Worm (Caenorhabditis elegans): Measurements from ENCODE around the gene klp-17.

klp-17 gene

ce11 chrII:11433942-11434341 lies 33.5 kb downstream of the klp-17 start, which contains the start of gene C05D12.5:
C05D12.5 (plus strand) TSS chrII:11434242.
- TF ChIP-seq sem-2 (GFP tag; optimal IDR thresholded peaks at IDR 0.05) (no peak), ceh-39 (tag; optimal IDR thresholded peaks at IDR 0.05) (no peak), bed-3 (GFP tag; optimal IDR thresholded peaks at IDR 0.05) (no peak), ceh-83 (GFP tag; optimal IDR thresholded peaks at IDR 0.05) (no peak), flh-1 (GFP tag; optimal IDR thresholded peaks at IDR 0.05) (no peak), ztf-11 (tag; optimal IDR thresholded peaks at IDR 0.05) (no peak), nhr-28 (tag; optimal IDR thresholded peaks at IDR 0.05) (no peak), elt-1 (tag; optimal IDR thresholded peaks at IDR 0.05; ENCODE audit: borderline replicate concordance, insufficient read depth) (no peak), M03D4.4 (tag; optimal IDR thresholded peaks at IDR 0.05) (no peak), blmp-1 (tag; optimal IDR thresholded peaks at IDR 0.05) (no peak), tbx-8 (GFP tag; optimal IDR thresholded peaks at IDR 0.05) (no peak), nhr-237 (tag; optimal IDR thresholded peaks at IDR 0.05) (no peak), nhr-2 (tag; optimal IDR thresholded peaks at IDR 0.05) (no peak), mep-1 (tag; optimal IDR thresholded peaks at IDR 0.05) (no peak), mls-2 (tag; optimal IDR thresholded peaks at IDR 0.05) (no peak)

DNA sequence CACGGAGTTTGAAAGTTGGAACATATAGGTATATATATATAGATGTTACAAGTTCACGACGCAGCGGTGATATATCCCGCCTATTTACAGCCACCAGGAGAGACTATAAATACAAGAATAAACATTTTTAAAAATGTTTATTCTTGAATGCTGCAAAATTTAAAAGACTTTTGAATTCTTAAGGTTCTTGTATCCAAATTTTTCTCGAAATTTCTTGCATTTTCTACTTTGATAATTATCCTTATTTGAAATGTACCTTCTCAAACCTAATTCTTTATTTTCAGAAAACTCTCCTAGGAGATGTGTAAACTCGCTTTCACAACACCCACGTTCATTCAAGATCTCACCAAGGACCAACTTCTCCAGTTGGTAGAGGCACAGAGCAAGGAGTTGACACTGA lies 35.9 kb downstream of the klp-17 start, which contains the start of gene C05D12.4:
Gene C05D12.4 (plus strand): TSS at position 301 of the 400 bp plus-strand sequence.
- no peak for TF ChIP-seq nhr-12 (tag; optimal IDR thresholded peaks at IDR 0.05)
- TF ChIP-seq ztf-11 (tag; optimal IDR thresholded peaks at IDR 0.05), result no peak
- no peak for TF ChIP-seq mab-5 (tag; optimal IDR thresholded peaks at IDR 0.05)
- TF ChIP-seq lin-13 (tag; optimal IDR thresholded peaks at IDR 0.05), result no peak
- TF ChIP-seq nhr-2 (tag; optimal IDR thresholded peaks at IDR 0.05), result no peak
- TF ChIP-seq unc-39 (tag; optimal IDR thresholded peaks at IDR 0.05), result no peak
- TF ChIP-seq blmp-1 (tag; optimal IDR thresholded peaks at IDR 0.05), result no peak
- no peak for TF ChIP-seq bed-3 (GFP tag; optimal IDR thresholded peaks at IDR 0.05)
- no peak for TF ChIP-seq ceh-83 (GFP tag; optimal IDR thresholded peaks at IDR 0.05)
- TF ChIP-seq lsy-2 (tag; optimal IDR thresholded peaks at IDR 0.05), result no peak
- no peak for TF ChIP-seq sptf-1 (tag; optimal IDR thresholded peaks at IDR 0.05)
- TF ChIP-seq tbx-8 (GFP tag; optimal IDR thresholded peaks at IDR 0.05), result no peak
- no peak for TF ChIP-seq ham-2 (GFP tag; optimal IDR thresholded peaks at IDR 0.05)
- no peak for TF ChIP-seq nhr-28 (tag; optimal IDR thresholded peaks at IDR 0.05)
- no peak for TF ChIP-seq M03D4.4 (tag; optimal IDR thresholded peaks at IDR 0.05)
- TF ChIP-seq mep-1 (tag; optimal IDR thresholded peaks at IDR 0.05), result no peak
- no peak for TF ChIP-seq pha-4 (tag; optimal IDR thresholded peaks at IDR 0.05)

ce11 chrII:11428599-11428998 lies 38.8 kb downstream of the klp-17 start:
- TF ChIP-seq cnd-1 (tag; optimal IDR thresholded peaks at IDR 0.05) (no peak), ceh-39 (tag; optimal IDR thresholded peaks at IDR 0.05) (no peak), ham-2 (GFP tag; optimal IDR thresholded peaks at IDR 0.05) (no peak), nhr-12 (tag; optimal IDR thresholded peaks at IDR 0.05) (no peak), tbx-8 (GFP tag; optimal IDR thresholded peaks at IDR 0.05) (no peak), M03D4.4 (tag; optimal IDR thresholded peaks at IDR 0.05) (no peak), mls-2 (tag; optimal IDR thresholded peaks at IDR 0.05) (no peak), flh-1 (GFP tag; optimal IDR thresholded peaks at IDR 0.05) (no peak), unc-62 (GFP tag; optimal IDR thresholded peaks at IDR 0.05) (no peak), lin-13 (tag; optimal IDR thresholded peaks at IDR 0.05) (no peak), lin-32 (GFP tag; optimal IDR thresholded peaks at IDR 0.05) (no peak), ceh-83 (GFP tag; optimal IDR thresholded peaks at IDR 0.05) (no peak), lsy-2 (tag; optimal IDR thresholded peaks at IDR 0.05) (no peak)

- no peak for TF ChIP-seq unc-39 (tag; optimal IDR thresholded peaks at IDR 0.05)
- TF ChIP-seq lin-32 (GFP tag; optimal IDR thresholded peaks at IDR 0.05), result no peak
- TF ChIP-seq M03D4.4 (tag; optimal IDR thresholded peaks at IDR 0.05), result no peak
- TF ChIP-seq nhr-28 (tag; optimal IDR thresholded peaks at IDR 0.05), result no peak
- TF ChIP-seq unc-62 (GFP tag; optimal IDR thresholded peaks at IDR 0.05), result no peak
- no peak for TF ChIP-seq cnd-1 (tag; optimal IDR thresholded peaks at IDR 0.05)
- no peak for TF ChIP-seq unc-120 (tag; optimal IDR thresholded peaks at IDR 0.05; ENCODE audit: poor library complexity, severe bottlenecking)
- TF ChIP-seq drap-1 (GFP tag; optimal IDR thresholded peaks at IDR 0.05), result no peak
- no peak for TF ChIP-seq mls-2 (tag; optimal IDR thresholded peaks at IDR 0.05)
- TF ChIP-seq snpc-4 (tag; optimal IDR thresholded peaks at IDR 0.05), result no peak
- TF ChIP-seq sem-2 (GFP tag; optimal IDR thresholded peaks at IDR 0.05), result no peak
- TF ChIP-seq elt-3 (tag; optimal IDR thresholded peaks at IDR 0.05), result no peak
- TF ChIP-seq lin-13 (tag; optimal IDR thresholded peaks at IDR 0.05), result no peak
- TF ChIP-seq nhr-2 (tag; optimal IDR thresholded peaks at IDR 0.05), result no peak
- TF ChIP-seq pha-4 (tag; optimal IDR thresholded peaks at IDR 0.05), result no peak
- no peak for TF ChIP-seq nhr-76 (tag; optimal IDR thresholded peaks at IDR 0.05)
These were observed 40.1 kb downstream of the klp-17 start for ce11 chrII:11427322-11427721.

Measured in whole organism, mixed stage, embryonic.